Worm (Caenorhabditis elegans): ENCODE results near the gene inx-1.
A peak's percentile ranks its signal among the peaks of the same experiment; 100 is the strongest.

The inx-1 gene

ce11 chrX:6956299-6956698 is at the start of gene inx-1:
Gene inx-1 (minus strand): TSS chrX:6956399.
- TF ChIP-seq F57C9.4 (tag; optimal IDR thresholded peaks at IDR 0.05), result no peak
- no peak for TF ChIP-seq madf-8 (GFP tag; conservative IDR thresholded peaks at IDR 0.05)
- no peak for TF ChIP-seq lin-40 (tag; optimal IDR thresholded peaks at IDR 0.05)
- no peak for TF ChIP-seq him-1 (tag; optimal IDR thresholded peaks at IDR 0.05)
- TF ChIP-seq lin-35 (GFP tag; optimal IDR thresholded peaks at IDR 0.05), result no peak
- TF ChIP-seq nfyb-1 (GFP tag; IDR thresholded peaks at IDR 0.05), result no peak

- TF ChIP-seq snpc-4 (GFP tag; optimal IDR thresholded peaks at IDR 0.05) (peak; percentile 14), snpc-4 (tag; optimal IDR thresholded peaks at IDR 0.05) (peak in 2 of 4 experiments; percentile 71 to 81), akir-1 (GFP tag; optimal IDR thresholded peaks at IDR 0.05) (no peak)
Measured at ce11 chrX:7005919-7006318, 49.7 kb upstream of the inx-1 start.

- TF ChIP-seq ztf-6 (GFP tag; IDR thresholded peaks at IDR 0.05) (no peak), F57C9.4 (tag; optimal IDR thresholded peaks at IDR 0.05) (no peak), lsy-27 (tag; optimal IDR thresholded peaks at IDR 0.05; ENCODE audit: borderline replicate concordance, insufficient read depth) (no peak)
Measured at ce11 chrX:7005475-7005874, 49.3 kb upstream of the inx-1 start, which contains the start of gene tyra-2. Gene tyra-2 (minus strand): TSS chrX:7005575.

- no peak for TF ChIP-seq snpc-1.1 (tag; optimal IDR thresholded peaks at IDR 0.05; ENCODE audit: insufficient read depth)
- TF ChIP-seq repo-1 (tag; optimal IDR thresholded peaks at IDR 0.05), result no peak
- TF ChIP-seq ztf-3 (GFP tag; optimal IDR thresholded peaks at IDR 0.05), result no peak
- no peak for TF ChIP-seq atf-7 (tag; optimal IDR thresholded peaks at IDR 0.05)
- TF ChIP-seq ceh-58 (GFP tag; IDR thresholded peaks at IDR 0.05), result no peak
- no peak for TF ChIP-seq lag-1 (GFP tag; IDR thresholded peaks at IDR 0.05)
- no peak for TF ChIP-seq ztf-25 (GFP tag; IDR thresholded peaks at IDR 0.05)
- TF ChIP-seq F57A8.1 (GFP tag; optimal IDR thresholded peaks at IDR 0.05), result no peak
- TF ChIP-seq ceh-91 (GFP tag; IDR thresholded peaks at IDR 0.05), result no peak
- TF ChIP-seq F33H1.4 (GFP tag; IDR thresholded peaks at IDR 0.05), result no peak
- TF ChIP-seq madf-10 (tag; optimal IDR thresholded peaks at IDR 0.05), result no peak
- no peak for TF ChIP-seq nhr-179 (tag; optimal IDR thresholded peaks at IDR 0.05)
- TF ChIP-seq K11D2.4 (GFP tag; IDR thresholded peaks at IDR 0.05), result no peak
Measured at ce11 chrX:7001933-7002332, 45.7 kb upstream of the inx-1 start.

- TF ChIP-seq rpc-1 (optimal IDR thresholded peaks at IDR 0.05) (no peak), rpc-1 (tag; optimal IDR thresholded peaks at IDR 0.05) (no peak), die-1 (tag; optimal IDR thresholded peaks at IDR 0.05) (no peak), F57C9.4 (tag; optimal IDR thresholded peaks at IDR 0.05) (no peak), C06A6.2 (GFP tag; conservative IDR thresholded peaks at IDR 0.05) (no peak), K12H6.12 (tag; optimal IDR thresholded peaks at IDR 0.05) (no peak), bed-2 (GFP tag; IDR thresholded peaks at IDR 0.05) (no peak), F23B12.7 (tag; optimal IDR thresholded peaks at IDR 0.05; ENCODE audit: insufficient read depth) (no peak), nhr-120 (GFP tag; IDR thresholded peaks at IDR 0.05) (no peak), ztf-26 (tag; optimal IDR thresholded peaks at IDR 0.05) (no peak), pbrm-1 (GFP tag; IDR thresholded peaks at IDR 0.05) (no peak), ztf-22 (GFP tag; optimal IDR thresholded peaks at IDR 0.05) (no peak), B0261.1 (tag; optimal IDR thresholded peaks at IDR 0.05) (no peak), bed-1 (GFP tag; IDR thresholded peaks at IDR 0.05) (no peak), atf-7 (tag; optimal IDR thresholded peaks at IDR 0.05) (no peak), B0035.1 (tag; optimal IDR thresholded peaks at IDR 0.05) (no peak), mxl-1 (tag; optimal IDR thresholded peaks at IDR 0.05) (no peak), pha-4 (tag; optimal IDR thresholded peaks at IDR 0.05) (no peak), C17E4.6 (GFP tag; IDR thresholded peaks at IDR 0.05) (no peak)
Measured at ce11 chrX:6996448-6996847, 40.2 kb upstream of the inx-1 start, which contains the start of the genes F01E11.20 and tsp-16. Gene F01E11.20 (minus strand): TSS chrX:6996548. Gene tsp-16 (minus strand): TSS chrX:6996620.
